Worm (Caenorhabditis elegans): Measurements from ENCODE around the gene C25A8.2.

- no peak for TF ChIP-seq aly-2 (tag; optimal IDR thresholded peaks at IDR 0.05)
- no peak for TF ChIP-seq unc-39 (tag; optimal IDR thresholded peaks at IDR 0.05)
- TF ChIP-seq ztf-11 (tag; optimal IDR thresholded peaks at IDR 0.05): no peak
- TF ChIP-seq lin-15B (tag; optimal IDR thresholded peaks at IDR 0.05): no peak
- TF ChIP-seq fkh-10 (GFP tag; optimal IDR thresholded peaks at IDR 0.05): no peak
- TF ChIP-seq skn-1 (tag; optimal IDR thresholded peaks at IDR 0.05): no peak
- TF ChIP-seq ceh-28 (tag; optimal IDR thresholded peaks at IDR 0.05): no peak
- TF ChIP-seq nhr-102 (tag; optimal IDR thresholded peaks at IDR 0.05): no peak
- TF ChIP-seq lsy-2 (tag; optimal IDR thresholded peaks at IDR 0.05): no peak
- no peak for TF ChIP-seq D1046.2 (GFP tag; IDR thresholded peaks at IDR 0.05)
- no peak for TF ChIP-seq pqm-1 (tag; optimal IDR thresholded peaks at IDR 0.05)
- TF ChIP-seq ZK546.5 (tag; optimal IDR thresholded peaks at IDR 0.05): no peak
- TF ChIP-seq lin-13 (GFP tag; optimal IDR thresholded peaks at IDR 0.05): no peak
- TF ChIP-seq nhr-11 (tag; optimal IDR thresholded peaks at IDR 0.05): no peak
These were observed 41.9 kb downstream of the C25A8.2 start for ce11 chrIV:7051515-7051914.

Data from whole organism, L4 larva.